Fruit fly (Drosophila melanogaster) whole organism: ENCODE results near the gene CG33493.

Experiments used
- Dll ChIP-seq: fragments of >200 bp; optimal IDR thresholded peaks from 2 replicates; lab custom pipeline; 2017
- EcR ChIP-seq, 2 experiments: fragments of >200 bp; optimal IDR thresholded peaks; 2 replicates each; lab custom pipeline; 2017; ENCODE audit warnings: missing biosample characterization in 2 of 2, missing genetic modification characterization in 2 of 2, missing genetic modification reagents in 2 of 2
- psq ChIP-seq: fragments of >200 bp; optimal IDR thresholded peaks from 2 replicates; lab custom pipeline; 2017
- usp ChIP-seq: fragments of >200 bp; optimal IDR thresholded peaks from 2 replicates; lab custom pipeline; 2017; ENCODE audit warnings: missing biosample characterization, missing genetic modification characterization, mixed read lengths

- no peak for TF ChIP-seq Dll (lab: Kevin White, UChicago)
- TF ChIP-seq usp (GFP tag; lab: Kevin White, UChicago), result no peak
- TF ChIP-seq psq (lab: Kevin White, UChicago), result no peak
- TF ChIP-seq EcR (GFP tag; optimal IDR thresholded peaks at IDR 0.05; lab: Kevin White, UChicago), result no peak
These were observed 3.9 kb upstream of the CG33493 start, which contains the start of gene NijA for dm6 chr3L:10696635-10697412.
